Worm (Caenorhabditis elegans) whole organism, L3 larva: ENCODE results near the gene cids-1.

Source experiments
- ZK546.5 ChIP-seq: sonication (generic microtip); optimal IDR thresholded peaks from 2 replicates; lab custom pipeline; 2017; ENCODE audit warnings: missing biosample characterization, missing genetic modification characterization
- aly-2 ChIP-seq: fragments of 150-350 bp; optimal IDR thresholded peaks from 2 replicates; lab custom pipeline; 2014; ENCODE audit warnings: missing biosample characterization, missing genetic modification characterization
- ceh-16 ChIP-seq: sonication (generic microtip); optimal IDR thresholded peaks from 2 replicates; lab custom pipeline; 2017; ENCODE audit warnings: missing biosample characterization, missing genetic modification characterization
- ceh-9 ChIP-seq: sonication (generic microtip); optimal IDR thresholded peaks from 2 replicates; lab custom pipeline; 2018; ENCODE audit warnings: missing biosample characterization, missing genetic modification characterization
- daf-12 ChIP-seq: fragments of 150-350 bp; optimal IDR thresholded peaks from 2 replicates; lab custom pipeline; 2014; ENCODE audit warnings: missing biosample characterization, missing genetic modification reagents, missing genetic modification characterization
- egl-5 ChIP-seq: fragments of 150-350 bp; optimal IDR thresholded peaks from 2 replicates; lab custom pipeline; 2017; ENCODE audit warnings: missing biosample characterization, missing genetic modification reagents, missing genetic modification characterization, inconsistent platforms
- elt-1 ChIP-seq: fragments of 150-350 bp; optimal IDR thresholded peaks from 2 replicates; lab custom pipeline; 2014; ENCODE audit warnings: missing biosample characterization, missing genetic modification characterization
- elt-2 ChIP-seq: sonication (generic microtip); optimal IDR thresholded peaks from 2 replicates; lab custom pipeline; 2016; ENCODE audit warnings: missing genetic modification reagents, mild to moderate bottlenecking, missing genetic modification characterization, missing compliant biosample characterization
- elt-3 ChIP-seq, 3 experiments: fragments of 150-350 bp in 1 of 3; sonication (generic microtip) in 2 of 3; optimal IDR thresholded peaks; 2 replicates in 2 of 3; 4 replicates in 1 of 3; lab custom pipeline; 2014 to 2017; ENCODE audit warnings: missing biosample characterization in 3 of 3, missing genetic modification characterization in 3 of 3
- fkh-10 ChIP-seq: sonication (generic microtip); optimal IDR thresholded peaks from 2 replicates; lab custom pipeline; 2017; ENCODE audit warnings: missing biosample characterization, missing genetic modification reagents, missing genetic modification characterization
- fkh-2 ChIP-seq: fragments of 150-350 bp; optimal IDR thresholded peaks from 2 replicates; lab custom pipeline; 2014; ENCODE audit warnings: missing biosample characterization, missing genetic modification reagents, missing genetic modification characterization
- fos-1 ChIP-seq: fragments of 150-350 bp; optimal IDR thresholded peaks from 2 replicates; lab custom pipeline; 2014; ENCODE audit warnings: missing biosample characterization, missing genetic modification characterization
- hmg-11 ChIP-seq: sonication (generic microtip); optimal IDR thresholded peaks from 2 replicates; lab custom pipeline; 2016; ENCODE audit warnings: missing genetic modification characterization, missing compliant biosample characterization
- lin-15B ChIP-seq: fragments of 150-350 bp; optimal IDR thresholded peaks from 2 replicates; lab custom pipeline; 2014; ENCODE audit warnings: missing biosample characterization, missing genetic modification characterization
- lin-39 ChIP-seq: fragments of 150-350 bp; optimal IDR thresholded peaks from 2 replicates; lab custom pipeline; 2018; ENCODE audit warnings: missing biosample characterization, missing genetic modification reagents, missing genetic modification characterization
- lsy-12 ChIP-seq: sonication (generic microtip); optimal IDR thresholded peaks from 2 replicates; lab custom pipeline; 2016; ENCODE audit warnings: mild to moderate bottlenecking, missing genetic modification characterization, missing compliant biosample characterization
- mdl-1 ChIP-seq: fragments of 150-350 bp; optimal IDR thresholded peaks from 2 replicates; lab custom pipeline; 2014; ENCODE audit warnings: missing biosample characterization, missing genetic modification characterization
- mml-1 ChIP-seq: fragments of 150-350 bp; sonication (generic microtip); optimal IDR thresholded peaks from 3 replicates; lab custom pipeline; 2014; ENCODE audit warnings: missing biosample characterization, missing genetic modification characterization
- nfya-1 ChIP-seq: sonication (generic microtip); optimal IDR thresholded peaks from 2 replicates; lab custom pipeline; 2017; ENCODE audit warnings: missing genetic modification characterization, mild to moderate bottlenecking, missing compliant biosample characterization, antibody characterized with exemption, moderate library complexity; ENCODE audit not compliant: insufficient read depth
- nhr-11 ChIP-seq: fragments of 150-350 bp; optimal IDR thresholded peaks from 2 replicates; lab custom pipeline; 2014; ENCODE audit warnings: missing biosample characterization, missing genetic modification characterization
- nhr-237 ChIP-seq: fragments of 150-350 bp; optimal IDR thresholded peaks from 2 replicates; lab custom pipeline; 2014; ENCODE audit warnings: missing biosample characterization, missing genetic modification characterization
- nhr-28 ChIP-seq: fragments of 150-350 bp; optimal IDR thresholded peaks from 2 replicates; lab custom pipeline; 2014; ENCODE audit warnings: missing biosample characterization, missing genetic modification characterization
- nhr-67 ChIP-seq: fragments of 150-350 bp; optimal IDR thresholded peaks from 2 replicates; lab custom pipeline; 2014; ENCODE audit warnings: missing biosample characterization, missing genetic modification characterization
- sea-2 ChIP-seq: fragments of 150-350 bp; sonication (generic microtip); optimal IDR thresholded peaks from 4 replicates; lab custom pipeline; 2014; ENCODE audit warnings: missing biosample characterization, missing genetic modification reagents, missing genetic modification characterization
- skn-1 ChIP-seq: fragments of 150-350 bp; optimal IDR thresholded peaks from 2 replicates; lab custom pipeline; 2014; ENCODE audit warnings: missing biosample characterization, missing genetic modification characterization
- snpc-4 ChIP-seq: fragments of 150-350 bp; optimal IDR thresholded peaks from 2 replicates; lab custom pipeline; 2014; ENCODE audit warnings: missing biosample characterization, missing genetic modification characterization
- tbx-2 ChIP-seq: sonication (generic microtip); optimal IDR thresholded peaks from 2 replicates; lab custom pipeline; 2016; ENCODE audit warnings: mild to moderate bottlenecking, missing genetic modification characterization, missing compliant biosample characterization
- unc-39 ChIP-seq: sonication (generic microtip); optimal IDR thresholded peaks from 4 replicates; lab custom pipeline; 2017; ENCODE audit warnings: missing biosample characterization, missing genetic modification characterization
- unc-62 ChIP-seq: fragments of 150-350 bp; sonication (generic microtip); optimal IDR thresholded peaks from 4 replicates; lab custom pipeline; 2014; ENCODE audit warnings: missing biosample characterization, missing genetic modification reagents, missing genetic modification characterization
- ztf-4 ChIP-seq: fragments of 150-350 bp; optimal IDR thresholded peaks from 2 replicates; lab custom pipeline; 2014; ENCODE audit warnings: missing biosample characterization, missing genetic modification characterization

Gene cids-1

DNA sequence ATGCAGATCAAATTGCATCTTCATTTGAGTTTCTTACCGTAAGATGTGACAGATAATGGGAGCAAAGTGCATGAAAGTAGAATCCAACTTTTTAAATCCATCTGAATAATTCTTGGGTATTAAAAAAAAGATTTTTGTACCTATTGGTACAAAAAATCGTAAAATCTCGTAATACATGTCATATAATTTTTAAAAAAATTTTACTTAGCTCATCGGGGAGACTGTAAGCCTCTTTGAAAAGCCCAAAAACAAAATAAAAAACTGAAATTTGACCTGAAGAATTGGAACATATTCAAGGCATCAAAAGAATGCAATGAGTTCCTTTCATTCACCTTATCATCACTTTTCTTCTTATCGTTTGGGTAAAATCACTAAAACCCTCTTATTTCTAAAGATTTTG, 31.6 kb downstream of the cids-1 start, which contains the start of gene clec-160:
clec-160 (minus strand) TSS at position 101 of the 400 bp plus-strand sequence.
- TF ChIP-seq lin-15B: no peak
- TF ChIP-seq elt-2: peak; percentile 6

DNA sequence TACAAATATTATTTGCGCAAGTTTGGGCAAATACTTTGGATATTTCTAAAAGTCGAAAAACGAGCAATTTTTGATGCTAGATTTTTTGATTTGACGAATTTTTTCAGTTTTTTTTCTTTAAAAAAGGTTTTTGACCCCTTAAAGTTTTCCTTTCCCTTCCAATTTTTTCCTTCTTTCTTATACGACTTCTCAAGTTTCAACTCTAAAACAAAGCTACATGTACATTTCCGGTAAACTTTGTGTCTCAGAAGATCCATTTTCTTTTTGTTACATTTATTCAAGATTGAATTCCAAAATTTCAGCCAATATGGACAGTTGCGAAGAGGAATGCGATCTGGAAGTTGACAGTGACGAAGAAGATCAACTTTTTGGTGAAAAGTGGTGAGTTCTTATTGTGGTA, 34.6 kb downstream of the cids-1 start, which contains the start of gene mig-10:
mig-10 (plus strand) TSS at position 301 of the 400 bp plus-strand sequence.
- TF ChIP-seq nhr-67 (tag; lab: Kevin White, UChicago) (no peak), lin-15B (no peak), hmg-11 (tag; lab: Kevin White, UChicago) (no peak), lsy-12 (tag; lab: Kevin White, UChicago) (no peak)
- TF ChIP-seq, all 47 proteins: peak for 0

DNA sequence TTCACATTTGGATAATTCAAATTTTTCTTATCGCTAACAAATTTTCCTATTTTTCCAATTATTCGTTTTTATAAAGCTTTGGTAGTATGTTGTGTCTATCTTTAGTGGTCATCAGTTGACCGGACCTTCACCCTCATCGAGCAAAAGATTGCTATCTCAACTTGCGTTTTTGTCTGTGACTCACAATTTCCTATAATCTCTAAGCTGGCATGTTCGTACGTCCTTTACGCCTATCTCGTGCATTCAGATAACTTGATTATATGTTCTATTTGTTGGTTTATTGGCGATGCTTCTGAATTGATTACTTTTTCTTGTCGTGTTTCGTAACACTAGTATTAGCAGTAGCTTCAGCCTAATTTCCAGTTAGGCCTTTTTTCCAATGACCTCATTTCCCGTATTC, 35.3 kb downstream of the cids-1 start:
- TF ChIP-seq elt-1 (peak; percentile 20), nhr-11 (no peak), elt-2 (no peak)

DNA sequence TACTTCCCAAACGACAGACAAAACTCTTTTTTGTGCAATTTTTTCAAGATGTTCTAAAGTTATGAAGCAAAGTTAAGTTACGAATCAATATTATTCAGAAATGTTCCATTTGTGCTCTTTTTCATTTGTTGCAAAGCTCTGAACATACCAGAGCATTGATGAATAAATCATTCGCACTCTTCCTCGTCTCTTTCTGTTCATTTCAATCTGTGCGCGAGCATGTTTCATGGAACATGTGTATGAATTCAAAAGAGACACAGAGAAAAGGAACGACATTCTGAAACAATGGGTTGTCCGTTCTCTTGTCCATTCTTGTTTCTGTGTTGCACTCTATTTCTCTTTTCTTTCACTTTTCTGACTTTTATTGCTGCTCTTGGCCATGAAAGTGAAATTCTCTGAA, 36.1 kb downstream of the cids-1 start:
- TF ChIP-seq ZK546.5 (tag; lab: Kevin White, UChicago): no peak
- TF ChIP-seq fkh-10 (GFP tag; lab: Kevin White, UChicago): no peak
- TF ChIP-seq, all 47 proteins: peak for 0

DNA sequence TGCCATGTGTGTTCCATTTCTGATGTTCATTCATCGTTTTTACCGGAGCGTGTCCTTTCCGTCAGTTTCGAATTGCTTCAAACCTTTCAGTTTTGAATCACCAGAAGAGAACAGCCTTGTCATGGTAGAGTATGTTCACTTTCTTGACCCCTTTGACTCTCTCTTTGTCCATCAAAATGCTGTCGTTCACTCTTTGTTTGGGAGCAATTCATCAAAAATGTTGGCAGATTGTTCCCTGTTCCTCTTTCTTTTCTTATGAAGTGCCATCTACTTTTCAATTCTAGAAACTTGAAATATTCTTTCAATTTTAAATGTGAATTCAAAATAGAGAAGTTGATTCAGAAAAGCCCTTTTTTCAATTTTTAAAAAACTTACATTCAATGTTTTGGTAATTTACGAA, 37.1 kb downstream of the cids-1 start:
- TF ChIP-seq nhr-237 (tag; lab: Kevin White, UChicago) (no peak), ceh-16 (no peak), elt-3 (tag; optimal IDR thresholded peaks at IDR 0.05; lab: Kevin White, UChicago) (no peak), mml-1 (tag; lab: Kevin White, UChicago) (no peak), fkh-10 (GFP tag; lab: Kevin White, UChicago) (no peak), sea-2 (GFP tag; lab: Kevin White, UChicago) (no peak), elt-1 (no peak), tbx-2 (tag; lab: Kevin White, UChicago) (no peak), daf-12 (tag; lab: Kevin White, UChicago) (no peak), nfya-1 (tag; lab: Kevin White, UChicago) (no peak), unc-39 (tag; lab: Kevin White, UChicago) (no peak), aly-2 (tag; lab: Kevin White, UChicago) (no peak), ZK546.5 (tag; lab: Kevin White, UChicago) (no peak), nhr-28 (no peak), lin-39 (tag; lab: Kevin White, UChicago) (no peak), ztf-4 (tag; lab: Kevin White, UChicago) (no peak), snpc-4 (tag; lab: Kevin White, UChicago) (no peak), mdl-1 (tag; lab: Kevin White, UChicago) (no peak), ceh-9 (no peak)
- TF ChIP-seq, all 47 proteins: peak for 0

DNA sequence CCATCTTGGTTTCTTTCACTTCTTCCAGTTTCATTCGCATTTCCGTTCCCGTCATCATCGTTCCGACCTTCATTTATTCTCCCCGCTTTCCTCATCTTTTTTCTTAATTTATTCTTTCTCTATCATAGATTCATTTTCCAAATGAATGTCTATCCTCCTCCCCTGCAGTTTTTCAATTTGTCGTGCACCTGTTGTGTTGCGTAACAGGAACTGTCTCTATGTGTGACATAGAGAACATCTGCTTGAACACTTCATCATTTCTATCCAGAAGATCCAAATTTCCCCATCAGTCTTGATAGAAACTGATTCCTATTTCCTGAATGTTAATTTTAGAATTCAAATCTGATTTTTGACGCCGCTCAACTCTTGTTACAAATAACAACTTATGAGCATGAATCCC, 39.3 kb downstream of the cids-1 start:
- TF ChIP-seq lin-15B (no peak), fkh-2 (tag; lab: Kevin White, UChicago) (no peak), skn-1 (tag; lab: Kevin White, UChicago) (no peak), ceh-16 (no peak), fos-1 (tag; lab: Kevin White, UChicago) (no peak)
- TF ChIP-seq, all 47 proteins: peak for 0

DNA sequence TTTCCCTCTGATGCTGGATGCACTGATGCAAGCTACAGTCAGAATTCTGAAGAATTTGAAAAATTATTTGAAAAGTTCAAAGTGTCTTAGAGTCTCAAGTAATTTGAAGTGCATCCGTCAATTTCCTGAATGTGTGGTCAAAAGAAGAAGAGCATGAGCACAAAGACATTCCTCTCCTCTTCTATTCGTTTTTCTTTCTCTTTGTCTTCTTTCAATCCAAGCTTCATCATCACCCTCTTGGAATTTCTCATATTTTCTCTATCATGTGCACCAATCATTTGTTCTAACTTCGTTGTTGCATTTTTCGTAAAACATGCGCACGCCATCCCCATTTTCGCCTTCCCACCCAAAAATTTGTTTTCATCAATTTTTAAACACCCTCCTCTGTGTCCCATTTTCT, 41.8 kb downstream of the cids-1 start:
- no peak for TF ChIP-seq unc-62 (GFP tag; lab: Kevin White, UChicago)
- peak; percentile 74 for TF ChIP-seq fkh-10 (GFP tag; lab: Kevin White, UChicago)

DNA sequence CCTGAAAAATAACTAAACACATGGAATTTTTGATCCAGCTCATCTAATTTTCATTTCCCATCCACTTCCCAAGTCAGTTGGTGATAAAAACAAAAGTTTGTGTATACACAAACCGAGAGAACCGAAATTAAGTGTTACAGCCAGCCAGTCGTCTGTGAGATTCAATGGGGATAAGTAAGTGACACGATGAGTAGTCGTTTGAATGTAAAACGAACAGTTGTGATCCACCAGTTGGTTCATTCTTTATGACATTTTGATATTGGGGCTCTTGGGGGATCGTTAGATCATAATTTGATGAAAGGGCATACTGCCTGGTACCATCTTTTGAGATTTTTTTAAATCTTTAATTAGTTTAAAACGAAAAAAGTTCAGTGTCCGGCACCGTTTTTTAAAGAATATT, 42.6 kb downstream of the cids-1 start:
- TF ChIP-seq fkh-2 (tag; lab: Kevin White, UChicago) (no peak), aly-2 (tag; lab: Kevin White, UChicago) (no peak), fos-1 (tag; lab: Kevin White, UChicago) (no peak), egl-5 (peak; percentile 5), ztf-4 (tag; lab: Kevin White, UChicago) (no peak)
